Worm (Caenorhabditis elegans) whole organism, late embryonic: Measurements from ENCODE around the gene idpp-6.

Experiments
- C08G9.2 ChIP-seq: sonication (generic microtip); optimal IDR thresholded peaks from 2 replicates; lab custom pipeline; 2016; ENCODE audit warnings: mild to moderate bottlenecking, missing genetic modification characterization, moderate library complexity, missing compliant biosample characterization
- F13H6.1 ChIP-seq: sonication (generic microtip); optimal IDR thresholded peaks from 2 replicates; lab custom pipeline; 2016; ENCODE audit warnings: missing genetic modification characterization, missing compliant biosample characterization
- K02D7.2 ChIP-seq: sonication (generic microtip); optimal IDR thresholded peaks from 2 replicates; lab custom pipeline; 2017; ENCODE audit warnings: mild to moderate bottlenecking, missing genetic modification characterization, missing compliant biosample characterization
- K09A11.1 ChIP-seq: sonication (generic microtip); optimal IDR thresholded peaks from 2 replicates; lab custom pipeline; 2017; ENCODE audit warnings: antibody characterized with exemption, mild to moderate bottlenecking, missing genetic modification characterization, missing compliant biosample characterization; ENCODE audit not compliant: insufficient read depth
- T23F11.4 ChIP-seq: fragments of 200-800 bp; sonication (Bioruptor generic); optimal IDR thresholded peaks from 2 replicates; lab custom pipeline; 2018; ENCODE audit warnings: mild to moderate bottlenecking, missing genetic modification characterization, missing compliant biosample characterization
- Y22D7AL.16 ChIP-seq: sonication (generic microtip); optimal IDR thresholded peaks from 2 replicates; lab custom pipeline; 2016; ENCODE audit warnings: missing genetic modification characterization, missing compliant biosample characterization
- ahr-1 ChIP-seq: sonication (generic microtip); optimal IDR thresholded peaks from 2 replicates; lab custom pipeline; 2016; ENCODE audit warnings: missing genetic modification characterization, missing compliant biosample characterization
- ama-1 ChIP-seq: fragments of 150-350 bp; optimal IDR thresholded peaks from 2 replicates; lab custom pipeline; 2014
- ceh-18 ChIP-seq: sonication (generic microtip); optimal IDR thresholded peaks from 2 replicates; lab custom pipeline; 2016; ENCODE audit warnings: missing genetic modification characterization, missing compliant biosample characterization
- ceh-2 ChIP-seq: sonication (generic microtip); optimal IDR thresholded peaks from 2 replicates; lab custom pipeline; 2016; ENCODE audit warnings: missing genotype, missing genetic modification characterization, missing compliant biosample characterization
- ceh-24 ChIP-seq: sonication (generic microtip); optimal IDR thresholded peaks from 2 replicates; lab custom pipeline; 2016; ENCODE audit warnings: mild to moderate bottlenecking, missing genetic modification characterization, missing compliant biosample characterization
- ceh-31 ChIP-seq: sonication (generic microtip); optimal IDR thresholded peaks from 2 replicates; lab custom pipeline; 2016; ENCODE audit warnings: missing genetic modification characterization, missing compliant biosample characterization
- ceh-34 ChIP-seq: sonication (generic microtip); optimal IDR thresholded peaks from 2 replicates; lab custom pipeline; 2016; ENCODE audit warnings: mild to moderate bottlenecking, missing genetic modification characterization, missing compliant biosample characterization
- ceh-45 ChIP-seq: fragments of 200-800 bp; sonication (Bioruptor generic); IDR thresholded peaks from 2 replicates; pipeline ENCODE4 v1.3.6; 2022; ENCODE audit warnings: missing genetic modification reagents, missing genetic modification characterization, missing compliant biosample characterization
- ceh-48 ChIP-seq: sonication (generic microtip); optimal IDR thresholded peaks from 2 replicates; lab custom pipeline; 2016; ENCODE audit warnings: missing genetic modification characterization, inconsistent platforms, missing compliant biosample characterization
- che-1 ChIP-seq: sonication (generic microtip); optimal IDR thresholded peaks from 2 replicates; lab custom pipeline; 2016; ENCODE audit warnings: mild to moderate bottlenecking, missing genetic modification characterization, missing compliant biosample characterization
- dmd-4 ChIP-seq: sonication (generic microtip); optimal IDR thresholded peaks from 2 replicates; lab custom pipeline; 2016; ENCODE audit warnings: borderline replicate concordance, missing genetic modification characterization, missing compliant biosample characterization
- elt-2 ChIP-seq: sonication (generic microtip); optimal IDR thresholded peaks from 2 replicates; lab custom pipeline; 2016; ENCODE audit warnings: missing genetic modification reagents, missing genetic modification characterization, missing compliant biosample characterization
- elt-4 ChIP-seq: sonication (generic microtip); optimal IDR thresholded peaks from 2 replicates; lab custom pipeline; 2016; ENCODE audit warnings: missing genetic modification characterization, missing compliant biosample characterization
- ets-4 ChIP-seq: sonication (generic microtip); optimal IDR thresholded peaks from 2 replicates; lab custom pipeline; 2016; ENCODE audit warnings: missing genetic modification characterization, missing compliant biosample characterization
- fax-1 ChIP-seq: sonication (generic microtip); optimal IDR thresholded peaks from 2 replicates; lab custom pipeline; 2016; ENCODE audit warnings: missing genotype, missing genetic modification characterization, missing compliant biosample characterization
- fkh-6 ChIP-seq: sonication (generic microtip); optimal IDR thresholded peaks from 2 replicates; lab custom pipeline; 2016; ENCODE audit warnings: missing genetic modification characterization, missing compliant biosample characterization
- hlh-13 ChIP-seq: fragments of 200-800 bp; sonication (Bioruptor generic); optimal IDR thresholded peaks from 2 replicates; lab custom pipeline; 2018; ENCODE audit warnings: mild to moderate bottlenecking, missing genetic modification characterization, missing compliant biosample characterization
- hlh-15 ChIP-seq: sonication (generic microtip); optimal IDR thresholded peaks from 2 replicates; lab custom pipeline; 2016; ENCODE audit warnings: missing genetic modification characterization, missing compliant biosample characterization
- hlh-30 ChIP-seq: sonication (generic microtip); optimal IDR thresholded peaks from 2 replicates; lab custom pipeline; 2017; ENCODE audit warnings: antibody characterized with exemption, missing genetic modification characterization, missing compliant biosample characterization; ENCODE audit not compliant: insufficient read depth
- hlh-6 ChIP-seq: sonication (generic microtip); optimal IDR thresholded peaks from 2 replicates; lab custom pipeline; 2016; ENCODE audit warnings: missing genotype, missing genetic modification characterization, missing compliant biosample characterization
- lim-6 ChIP-seq: sonication (generic microtip); optimal IDR thresholded peaks from 2 replicates; lab custom pipeline; 2016; ENCODE audit warnings: missing genetic modification characterization, missing compliant biosample characterization
- lin-11 ChIP-seq: fragments of 200-800 bp; sonication (Bioruptor generic); optimal IDR thresholded peaks from 2 replicates; lab custom pipeline; 2018; ENCODE audit warnings: mild to moderate bottlenecking, missing genetic modification characterization, missing compliant biosample characterization
- madf-2 ChIP-seq: sonication (generic microtip); optimal IDR thresholded peaks from 2 replicates; lab custom pipeline; 2017; ENCODE audit warnings: missing genetic modification characterization, missing compliant biosample characterization
- nfya-1 ChIP-seq: sonication (generic microtip); optimal IDR thresholded peaks from 2 replicates; lab custom pipeline; 2017; ENCODE audit warnings: missing genetic modification characterization, mild to moderate bottlenecking, missing compliant biosample characterization, antibody characterized with exemption, moderate library complexity
- nhr-11 ChIP-seq: fragments of 150-350 bp; optimal IDR thresholded peaks from 2 replicates; lab custom pipeline; 2014; ENCODE audit warnings: missing biosample characterization, missing genetic modification characterization
- npax-4 ChIP-seq: sonication (generic microtip); optimal IDR thresholded peaks from 2 replicates; lab custom pipeline; 2016; ENCODE audit warnings: missing genetic modification characterization, missing compliant biosample characterization
- pag-3 ChIP-seq: sonication (generic microtip); optimal IDR thresholded peaks from 2 replicates; lab custom pipeline; 2016; ENCODE audit warnings: missing compliant biosample characterization, missing genetic modification characterization, borderline replicate concordance
- pat-9 ChIP-seq: fragments of 200-800 bp; sonication (Bioruptor generic); optimal IDR thresholded peaks from 2 replicates; lab custom pipeline; 2018; ENCODE audit warnings: mild to moderate bottlenecking, missing genetic modification characterization, moderate library complexity, missing compliant biosample characterization
- pha-2 ChIP-seq: sonication (generic microtip); optimal IDR thresholded peaks from 2 replicates; lab custom pipeline; 2017; ENCODE audit warnings: mild to moderate bottlenecking, missing genetic modification characterization, missing compliant biosample characterization
- pha-4 ChIP-seq: fragments of 150-350 bp; optimal IDR thresholded peaks from 2 replicates; lab custom pipeline; 2018; ENCODE audit warnings: missing biosample characterization, missing genetic modification reagents, missing genetic modification characterization
- pqm-1 ChIP-seq: sonication (generic microtip); optimal IDR thresholded peaks from 2 replicates; lab custom pipeline; 2016; ENCODE audit warnings: missing genetic modification characterization, missing compliant biosample characterization
- pros-1 ChIP-seq: fragments of 150-350 bp; optimal IDR thresholded peaks from 2 replicates; lab custom pipeline; 2014; ENCODE audit warnings: missing biosample characterization, missing genetic modification reagents, missing genetic modification characterization
- rnt-1 ChIP-seq: sonication (generic microtip); optimal IDR thresholded peaks from 2 replicates; lab custom pipeline; 2016; ENCODE audit warnings: missing genetic modification characterization, missing compliant biosample characterization
- sdc-2 ChIP-seq: sonication (generic microtip); optimal IDR thresholded peaks from 2 replicates; lab custom pipeline; 2016; ENCODE audit warnings: missing genotype, missing genetic modification characterization, missing compliant biosample characterization
- sox-2 ChIP-seq: fragments of 200-800 bp; sonication (Bioruptor generic); IDR thresholded peaks from 2 replicates; pipeline ENCODE4 v1.3.6; 2022; ENCODE audit warnings: missing genetic modification reagents, missing genetic modification characterization, missing compliant biosample characterization
- sox-4 ChIP-seq: sonication (generic microtip); optimal IDR thresholded peaks from 2 replicates; lab custom pipeline; 2017; ENCODE audit warnings: mild to moderate bottlenecking, missing genetic modification characterization, inconsistent platforms, missing compliant biosample characterization
- syd-9 ChIP-seq: sonication (generic microtip); optimal IDR thresholded peaks from 2 replicates; lab custom pipeline; 2016; ENCODE audit warnings: mild to moderate bottlenecking, missing genetic modification characterization, moderate library complexity, missing compliant biosample characterization
- tbx-2 ChIP-seq: sonication (generic microtip); optimal IDR thresholded peaks from 2 replicates; lab custom pipeline; 2016; ENCODE audit warnings: missing genetic modification characterization, missing compliant biosample characterization
- ttx-3 ChIP-seq: sonication (generic microtip); optimal IDR thresholded peaks from 2 replicates; lab custom pipeline; 2016; ENCODE audit warnings: missing genetic modification reagents, missing genetic modification characterization, missing compliant biosample characterization
- unc-3 ChIP-seq, 2 experiments: fragments of 200-800 bp in 1 of 2; sonication (Bioruptor generic) in 1 of 2; sonication (generic microtip) in 1 of 2; conservative IDR thresholded peaks in 1 of 2; optimal IDR thresholded peaks in 1 of 2; 2 replicates each; pipeline versions ENCODE4 v1.3.6 to Lab custom; 2016 to 2022; ENCODE audit warnings: missing compliant biosample characterization in 2 of 2, missing genetic modification characterization in 2 of 2, missing genetic modification reagents in 1 of 2
- unc-42 ChIP-seq: sonication (generic microtip); optimal IDR thresholded peaks from 2 replicates; lab custom pipeline; 2016; ENCODE audit warnings: missing genotype, missing genetic modification characterization, missing compliant biosample characterization
- unc-55 ChIP-seq: sonication (generic microtip); optimal IDR thresholded peaks from 2 replicates; lab custom pipeline; 2017; ENCODE audit warnings: missing biosample characterization, missing genetic modification reagents, missing genetic modification characterization
- ztf-16 ChIP-seq: sonication (generic microtip); optimal IDR thresholded peaks from 2 replicates; lab custom pipeline; 2017; ENCODE audit warnings: missing genetic modification characterization, missing compliant biosample characterization

The idpp-6 gene

DNA sequence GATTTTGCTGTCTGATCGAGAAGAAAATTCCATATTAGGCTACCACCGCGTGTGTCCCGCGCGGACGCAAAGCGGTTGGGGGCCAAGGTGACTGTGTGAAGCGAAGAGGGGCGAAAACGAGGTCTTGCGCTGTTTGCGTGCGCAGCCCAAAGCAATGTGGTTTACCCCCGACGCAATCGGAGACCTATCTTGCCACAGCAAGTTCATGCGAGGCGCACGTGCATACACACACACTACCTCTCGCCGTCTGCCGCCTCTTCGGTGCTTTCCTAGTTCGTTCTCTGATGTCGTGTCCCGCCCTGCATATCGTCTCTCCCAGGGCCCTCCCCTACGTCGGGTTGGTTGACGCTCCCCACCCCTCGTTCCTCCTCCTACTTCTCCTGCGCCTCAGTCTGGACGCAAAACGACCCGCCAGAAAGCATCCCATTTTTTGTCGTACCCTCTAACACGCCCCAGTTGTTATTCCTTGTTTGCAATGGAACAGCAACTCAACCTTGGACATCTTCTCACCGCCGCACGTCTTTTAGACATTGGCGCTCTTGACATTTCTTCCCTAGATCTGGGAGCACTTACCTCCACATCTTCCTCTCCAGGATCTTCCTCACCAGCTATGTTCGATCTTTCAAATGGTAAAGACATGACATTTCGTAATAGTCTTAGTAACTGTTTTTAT, 40.8 kb upstream of the idpp-6 start, which contains the start of gene mdl-1 (continued):
- TF ChIP-seq ama-1 (lab: Kevin White, UChicago), result no peak
- TF ChIP-seq T23F11.4 (GFP tag; lab: Kevin White, UChicago), result peak; percentile 85
- TF ChIP-seq hlh-13 (GFP tag; lab: Kevin White, UChicago), result no peak
- TF ChIP-seq pqm-1 (tag; lab: Kevin White, UChicago), result no peak
- peak; percentile 97 for TF ChIP-seq rnt-1 (tag; lab: Kevin White, UChicago)
- no peak for TF ChIP-seq hlh-15 (tag; lab: Kevin White, UChicago)
- TF ChIP-seq syd-9 (tag; lab: Kevin White, UChicago), result peak; percentile 58
- TF ChIP-seq pros-1, result peak; percentile 65
- peak; percentile 96 for TF ChIP-seq ceh-34 (tag; lab: Kevin White, UChicago)
- no peak for TF ChIP-seq npax-4 (tag; lab: Kevin White, UChicago)
- TF ChIP-seq ets-4 (tag; lab: Kevin White, UChicago), result peak; percentile 58
- peak; percentile 74 for TF ChIP-seq elt-2 (tag; lab: Kevin White, UChicago)
- TF ChIP-seq fkh-6 (tag; lab: Kevin White, UChicago), result no peak
- peak; percentile 32 for TF ChIP-seq ceh-2 (tag; lab: Kevin White, UChicago)
- TF ChIP-seq sdc-2 (tag; lab: Kevin White, UChicago), result peak; percentile 63
- peak; percentile 78 for TF ChIP-seq nfya-1 (tag; lab: Kevin White, UChicago)
- peak; percentile 6 for TF ChIP-seq ahr-1 (tag; lab: Kevin White, UChicago)
- TF ChIP-seq unc-42 (tag; lab: Kevin White, UChicago), result peak; percentile 48
- TF ChIP-seq unc-55 (GFP tag; lab: Kevin White, UChicago), result peak; percentile 81
- peak; percentile 45 for TF ChIP-seq K09A11.1 (tag; lab: Kevin White, UChicago)
- no peak for TF ChIP-seq fax-1 (tag; lab: Kevin White, UChicago)
- no peak for TF ChIP-seq pha-4 (tag; lab: Kevin White, UChicago)
- TF ChIP-seq tbx-2 (tag; lab: Kevin White, UChicago), result peak; percentile 88
- no peak for TF ChIP-seq pag-3 (tag; lab: Kevin White, UChicago)
- peak; percentile 56 for TF ChIP-seq pat-9 (tag; lab: Kevin White, UChicago)
- TF ChIP-seq sox-2, result no peak
- no peak; the same call in 1 of the 2 replicates for TF ChIP-seq ceh-45 (GFP tag; lab: Robert Waterston, UW)
- peak; percentile 2 for TF ChIP-seq ztf-16
- TF ChIP-seq madf-2 (tag; lab: Kevin White, UChicago), result no peak
- TF ChIP-seq C08G9.2 (tag; lab: Kevin White, UChicago), result peak; percentile 33
- TF ChIP-seq K02D7.2 (tag; lab: Kevin White, UChicago), result no peak
- no peak for TF ChIP-seq sox-4 (tag; lab: Kevin White, UChicago)
- peak; percentile 21 for TF ChIP-seq lin-11 (tag; lab: Kevin White, UChicago)
- TF ChIP-seq nhr-11 (tag; lab: Kevin White, UChicago), result no peak
- TF ChIP-seq che-1 (tag; lab: Kevin White, UChicago), result no peak
- no peak for TF ChIP-seq ceh-24 (tag; lab: Kevin White, UChicago)
- no peak for TF ChIP-seq hlh-6 (tag; lab: Kevin White, UChicago)

DNA sequence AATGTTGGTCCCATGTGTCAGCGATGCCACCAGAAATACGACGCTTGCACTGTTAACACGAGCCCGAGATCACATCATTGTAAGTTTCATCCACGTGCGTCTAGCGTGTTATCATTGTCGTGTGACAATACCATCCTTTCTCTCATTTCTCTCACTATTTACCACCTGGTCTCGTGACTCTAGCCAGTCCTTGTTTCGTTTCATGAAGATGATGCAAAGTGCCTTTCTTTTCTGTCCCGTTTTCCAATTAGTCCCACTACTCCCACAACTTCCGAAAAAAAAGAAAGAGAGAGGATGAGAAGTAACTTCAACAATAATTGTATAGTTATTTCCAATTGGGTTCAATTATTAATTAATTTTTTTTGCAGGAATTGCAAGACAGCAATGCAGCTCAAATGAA, 40.1 kb upstream of the idpp-6 start:
- no peak for TF ChIP-seq dmd-4 (tag; lab: Kevin White, UChicago)
- TF ChIP-seq ceh-31 (tag; lab: Kevin White, UChicago), result peak; percentile 7
- TF ChIP-seq ceh-18 (tag; lab: Kevin White, UChicago), result peak; percentile 23
- no peak for TF ChIP-seq fax-1 (tag; lab: Kevin White, UChicago)
- TF ChIP-seq sdc-2 (tag; lab: Kevin White, UChicago), result no peak
- no peak for TF ChIP-seq unc-3 (GFP tag; conservative IDR thresholded peaks at IDR 0.05; lab: Robert Waterston, UW)
- no peak for TF ChIP-seq unc-3 (tag; optimal IDR thresholded peaks at IDR 0.05; lab: Kevin White, UChicago)
- TF ChIP-seq hlh-30 (tag; lab: Kevin White, UChicago), result peak; percentile 78
- TF ChIP-seq npax-4 (tag; lab: Kevin White, UChicago), result no peak
- no peak for TF ChIP-seq pat-9 (tag; lab: Kevin White, UChicago)
- no peak for TF ChIP-seq nfya-1 (tag; lab: Kevin White, UChicago)
- no peak for TF ChIP-seq F13H6.1 (tag; lab: Kevin White, UChicago)
- TF ChIP-seq hlh-6 (tag; lab: Kevin White, UChicago), result no peak
- TF ChIP-seq elt-4 (tag; lab: Kevin White, UChicago), result no peak
- TF ChIP-seq ceh-48 (tag; lab: Kevin White, UChicago), result no peak
- TF ChIP-seq lim-6 (tag; lab: Kevin White, UChicago), result no peak
- TF ChIP-seq pha-2 (tag; lab: Kevin White, UChicago), result no peak
- no peak for TF ChIP-seq hlh-13 (GFP tag; lab: Kevin White, UChicago)
- TF ChIP-seq Y22D7AL.16 (tag; lab: Kevin White, UChicago), result no peak
- TF ChIP-seq ets-4 (tag; lab: Kevin White, UChicago), result no peak
- no peak for TF ChIP-seq pros-1
- no peak for TF ChIP-seq ttx-3 (tag; lab: Kevin White, UChicago)
- TF ChIP-seq ama-1 (lab: Kevin White, UChicago), result no peak
- TF ChIP-seq hlh-15 (tag; lab: Kevin White, UChicago), result no peak
